Fruit fly (Drosophila melanogaster) whole organism, embryonic: Measurements from ENCODE around the gene CG5003.

ENCODE experiments used
- Ada2b ChIP-seq: fragments of 200-800 bp; sonication (Bioruptor generic); IDR thresholded peaks from 2 replicates; pipeline ENCODE4 v1.3.6; 2022; ENCODE audit warnings: missing biosample characterization, missing genetic modification characterization
- BtbVII ChIP-seq: fragments of 200-800 bp; sonication (Bioruptor generic); optimal IDR thresholded peaks from 3 replicates; lab custom pipeline; 2017; ENCODE audit warnings: missing biosample characterization, mild to moderate bottlenecking, missing genetic modification characterization
- CG10209 ChIP-seq: fragments of 200-800 bp; sonication (Bioruptor generic); optimal IDR thresholded peaks from 3 replicates; lab custom pipeline; 2017; ENCODE audit warnings: missing biosample characterization, mild to moderate bottlenecking, missing genetic modification characterization, missing genetic modification reagents
- CG10462 ChIP-seq: fragments of 200-800 bp; sonication (Bioruptor generic); optimal IDR thresholded peaks from 2 replicates; lab custom pipeline; 2016; ENCODE audit warnings: missing biosample characterization, missing genetic modification characterization
- CG11093 ChIP-seq: fragments of 200-800 bp; sonication (Bioruptor generic); IDR thresholded peaks from 3 replicates; pipeline ENCODE4 v1.3.6; 2022; ENCODE audit warnings: missing biosample characterization, missing genetic modification characterization
- CG12769 ChIP-seq: fragments of 200-800 bp; sonication (Bioruptor generic); optimal IDR thresholded peaks from 2 replicates; lab custom pipeline; 2019; ENCODE audit warnings: missing biosample characterization, mild to moderate bottlenecking, missing genetic modification characterization, moderate library complexity
- CG15514 ChIP-seq: fragments of 200-800 bp; sonication (Bioruptor generic); optimal IDR thresholded peaks from 3 replicates; lab custom pipeline; 2017; ENCODE audit warnings: missing biosample characterization, missing genetic modification characterization, mild to moderate bottlenecking, moderate library complexity, missing genetic modification reagents
- CG17328 ChIP-seq: fragments of 200-800 bp; sonication (Bioruptor generic); IDR thresholded peaks from 2 replicates; pipeline ENCODE4 v1.3.6; 2022; ENCODE audit warnings: missing biosample characterization, missing genetic modification characterization
- CG17612 ChIP-seq: fragments of 200-800 bp; sonication (Bioruptor generic); IDR thresholded peaks from 2 replicates; pipeline ENCODE4 v1.3.6; 2022; ENCODE audit warnings: missing biosample characterization, missing genetic modification characterization
- CG1792 ChIP-seq: fragments of 200-800 bp; sonication (Bioruptor generic); optimal IDR thresholded peaks from 2 replicates; lab custom pipeline; 2016; ENCODE audit warnings: missing biosample characterization, missing genetic modification characterization
- CG8281 ChIP-seq: fragments of 200-800 bp; sonication (Bioruptor generic); optimal IDR thresholded peaks from 2 replicates; lab custom pipeline; 2018; ENCODE audit warnings: missing biosample characterization, mild to moderate bottlenecking, missing genetic modification characterization, moderate library complexity
- CG8944 ChIP-seq: fragments of 200-800 bp; sonication (Bioruptor generic); optimal IDR thresholded peaks from 3 replicates; lab custom pipeline; 2016; ENCODE audit warnings: missing biosample characterization, missing genetic modification characterization
- CG9215 ChIP-seq: fragments of 200-800 bp; sonication (Bioruptor generic); IDR thresholded peaks from 2 replicates; pipeline ENCODE4 v1.3.6; 2022; ENCODE audit warnings: missing biosample characterization, missing genetic modification characterization
- CG9727 ChIP-seq: fragments of 200-800 bp; sonication (Bioruptor generic); optimal IDR thresholded peaks from 3 replicates; lab custom pipeline; 2017; ENCODE audit warnings: missing biosample characterization, mild to moderate bottlenecking, missing genetic modification characterization
- Dbx ChIP-seq: fragments of 200-800 bp; sonication (Bioruptor generic); IDR thresholded peaks from 3 replicates; pipeline ENCODE4 v1.3.6; 2022; ENCODE audit warnings: missing biosample characterization, missing genetic modification characterization
- Gug ChIP-seq: fragments of 200-800 bp; sonication (Bioruptor generic); IDR thresholded peaks from 4 replicates; pipeline ENCODE4 v1.3.6; 2022; ENCODE audit warnings: missing biosample characterization, missing genetic modification characterization
- HHEX ChIP-seq: fragments of 200-800 bp; sonication (Bioruptor generic); optimal IDR thresholded peaks from 3 replicates; lab custom pipeline; 2017; ENCODE audit warnings: missing biosample characterization, mild to moderate bottlenecking, missing genetic modification characterization, missing genetic modification reagents
- HLHmδ ChIP-seq: fragments of 200-800 bp; sonication (Bioruptor generic); optimal IDR thresholded peaks from 2 replicates; lab custom pipeline; 2018; ENCODE audit warnings: missing biosample characterization, mild to moderate bottlenecking, missing genetic modification characterization, moderate library complexity
- HmgD ChIP-seq: fragments of 200-800 bp; sonication (Bioruptor generic); optimal IDR thresholded peaks from 3 replicates; lab custom pipeline; 2016; ENCODE audit warnings: missing biosample characterization, missing genetic modification characterization
- Hmx ChIP-seq: fragments of 200-800 bp; sonication (Bioruptor generic); optimal IDR thresholded peaks from 2 replicates; lab custom pipeline; 2016; ENCODE audit warnings: missing biosample characterization, missing genetic modification characterization
- NC2β ChIP-seq: fragments of 200-800 bp; sonication (Bioruptor generic); optimal IDR thresholded peaks from 2 replicates; lab custom pipeline; 2016; ENCODE audit warnings: missing biosample characterization, missing genetic modification characterization
- Poxn ChIP-seq: fragments of 200-800 bp; sonication (Bioruptor generic); IDR thresholded peaks from 2 replicates; pipeline ENCODE4 v1.3.6; 2022; ENCODE audit warnings: missing biosample characterization, missing genetic modification characterization
- Ptx1 ChIP-seq: fragments of 200-800 bp; sonication (Bioruptor generic); IDR thresholded peaks from 2 replicates; pipeline ENCODE4 v1.3.6; 2022; ENCODE audit warnings: missing biosample characterization, missing genetic modification characterization
- Sin3A ChIP-seq: fragments of >200 bp; optimal IDR thresholded peaks from 2 replicates; lab custom pipeline; 2018
- Sox102F ChIP-seq: fragments of 200-800 bp; sonication (Bioruptor generic); optimal IDR thresholded peaks from 2 replicates; lab custom pipeline; 2018; ENCODE audit warnings: missing biosample characterization, mild to moderate bottlenecking, missing genetic modification characterization, moderate library complexity
- ara ChIP-seq: fragments of 200-800 bp; sonication (Bioruptor generic); IDR thresholded peaks from 2 replicates; pipeline ENCODE4 v1.3.6; 2022; ENCODE audit warnings: missing biosample characterization, missing genetic modification characterization
- cad ChIP-seq: fragments of >200 bp; optimal IDR thresholded peaks from 2 replicates; lab custom pipeline; 2017; ENCODE audit warnings: missing biosample characterization, missing genetic modification characterization
- cas ChIP-seq: fragments of 200-800 bp; sonication (Bioruptor generic); IDR thresholded peaks from 2 replicates; pipeline ENCODE4 v1.3.6; 2022; ENCODE audit warnings: missing biosample characterization, missing genetic modification characterization
- crp ChIP-seq, 2 experiments: fragments of 200-800 bp; sonication (Bioruptor generic); optimal IDR thresholded peaks; 2 replicates in 1 of 2; 3 replicates in 1 of 2; lab custom pipeline; 2017; ENCODE audit warnings: missing biosample characterization in 2 of 2, missing genetic modification characterization in 2 of 2, mild to moderate bottlenecking in 1 of 2, moderate library complexity in 1 of 2
- danr ChIP-seq: fragments of 200-800 bp; sonication (Bioruptor generic); IDR thresholded peaks from 2 replicates; pipeline ENCODE4 v1.3.6; 2022; ENCODE audit warnings: missing biosample characterization, missing genetic modification characterization
- eve ChIP-seq, 2 experiments: fragments of >200 bp; optimal IDR thresholded peaks; 2 replicates each; lab custom pipeline; 2017; ENCODE audit warnings: missing biosample characterization in 2 of 2, missing genetic modification characterization in 2 of 2
- ftz-f1 ChIP-seq: fragments of 200-800 bp; sonication (Bioruptor generic); optimal IDR thresholded peaks from 2 replicates; lab custom pipeline; 2016; ENCODE audit warnings: missing biosample characterization, missing genetic modification characterization
- gt ChIP-seq: fragments of 200-800 bp; sonication (Bioruptor generic); IDR thresholded peaks from 2 replicates; pipeline ENCODE4 v1.3.6; 2022; ENCODE audit warnings: missing biosample characterization, missing genetic modification characterization
- klu ChIP-seq: fragments of 200-800 bp; sonication (Bioruptor generic); IDR thresholded peaks from 2 replicates; pipeline ENCODE4 v1.3.6; 2022; ENCODE audit warnings: missing biosample characterization, missing genetic modification characterization
- maf-S ChIP-seq: fragments of 200-800 bp; sonication (Bioruptor generic); optimal IDR thresholded peaks from 2 replicates; lab custom pipeline; 2016; ENCODE audit warnings: missing biosample characterization, missing genetic modification characterization
- mld ChIP-seq: fragments of 200-800 bp; sonication (Bioruptor generic); IDR thresholded peaks from 3 replicates; pipeline ENCODE4 v1.3.6; 2022; ENCODE audit warnings: missing biosample characterization, missing genetic modification characterization; ENCODE audit not compliant: partially characterized antibody
- nmo ChIP-seq: fragments of 200-800 bp; sonication (Bioruptor generic); optimal IDR thresholded peaks from 2 replicates; lab custom pipeline; 2018; ENCODE audit warnings: missing biosample characterization, mild to moderate bottlenecking, missing genetic modification characterization, moderate library complexity
- pan ChIP-seq, 4 experiments: fragments of >200 bp in 3 of 4; fragments of 200-800 bp in 1 of 4; sonication (Bioruptor generic) in 1 of 4; optimal IDR thresholded peaks in 3 of 4; IDR thresholded peaks in 1 of 4; 2 replicates each; pipeline versions ENCODE4 v1.3.6 to Lab custom; 2017 to 2022; ENCODE audit warnings: missing biosample characterization in 2 of 4, missing genetic modification characterization in 2 of 4, mixed read lengths in 1 of 4
- pb ChIP-seq: fragments of 200-800 bp; sonication (Bioruptor generic); optimal IDR thresholded peaks from 3 replicates; lab custom pipeline; 2016; ENCODE audit warnings: missing biosample characterization, missing genetic modification characterization
- pfk ChIP-seq: fragments of 200-800 bp; sonication (Bioruptor generic); optimal IDR thresholded peaks from 2 replicates; lab custom pipeline; 2018; ENCODE audit warnings: missing biosample characterization, mild to moderate bottlenecking, missing genetic modification characterization, moderate library complexity
- sc ChIP-seq, 3 experiments: fragments of >200 bp in 2 of 3; fragments of 200-800 bp in 1 of 3; sonication (Bioruptor generic) in 1 of 3; optimal IDR thresholded peaks; 2 replicates in 2 of 3; 3 replicates in 1 of 3; lab custom pipeline; 2017; ENCODE audit warnings: mild to moderate bottlenecking in 1 of 3, missing biosample characterization in 1 of 3, missing genetic modification characterization in 1 of 3, missing genetic modification reagents in 1 of 3
- seq ChIP-seq: fragments of 200-800 bp; sonication (Bioruptor generic); IDR thresholded peaks from 2 replicates; pipeline ENCODE4 v1.3.6; 2022; ENCODE audit warnings: missing biosample characterization, missing genetic modification characterization
- sisA ChIP-seq: fragments of 200-800 bp; sonication (Bioruptor generic); IDR thresholded peaks from 2 replicates; pipeline ENCODE4 v1.3.6; 2022; ENCODE audit warnings: missing biosample characterization, missing genetic modification characterization
- so ChIP-seq: fragments of 200-800 bp; sonication (Bioruptor generic); IDR thresholded peaks from 3 replicates; pipeline ENCODE4 v1.3.6; 2022; ENCODE audit warnings: missing biosample characterization, missing genetic modification characterization
- tap ChIP-seq: fragments of 200-800 bp; optimal IDR thresholded peaks from 3 replicates; lab custom pipeline; 2019; ENCODE audit warnings: missing biosample characterization, mild to moderate bottlenecking, missing genetic modification characterization, moderate library complexity
- tin ChIP-seq: fragments of 200-800 bp; sonication (Bioruptor generic); optimal IDR thresholded peaks from 3 replicates; lab custom pipeline; 2016; ENCODE audit warnings: missing biosample characterization, missing genetic modification characterization
- trh ChIP-seq: fragments of 200-800 bp; sonication (Bioruptor generic); optimal IDR thresholded peaks from 2 replicates; lab custom pipeline; 2016; ENCODE audit warnings: missing biosample characterization, missing genetic modification characterization
- ttk ChIP-seq: fragments of 200-800 bp; sonication (Bioruptor generic); IDR thresholded peaks from 2 replicates; pipeline ENCODE4 v2.1.2; 2022; ENCODE audit warnings: missing biosample characterization, missing genetic modification characterization
- tup ChIP-seq: fragments of 200-800 bp; sonication (Bioruptor generic); optimal IDR thresholded peaks from 2 replicates; lab custom pipeline; 2016; ENCODE audit warnings: missing biosample characterization, mild to moderate bottlenecking, missing genetic modification characterization, moderate library complexity
- zen2 ChIP-seq: fragments of 200-800 bp; sonication (Bioruptor generic); IDR thresholded peaks from 3 replicates; pipeline ENCODE4 v1.3.6; 2022; ENCODE audit warnings: missing biosample characterization, missing genetic modification characterization; ENCODE audit not compliant: partially characterized antibody

The CG5003 gene

DNA sequence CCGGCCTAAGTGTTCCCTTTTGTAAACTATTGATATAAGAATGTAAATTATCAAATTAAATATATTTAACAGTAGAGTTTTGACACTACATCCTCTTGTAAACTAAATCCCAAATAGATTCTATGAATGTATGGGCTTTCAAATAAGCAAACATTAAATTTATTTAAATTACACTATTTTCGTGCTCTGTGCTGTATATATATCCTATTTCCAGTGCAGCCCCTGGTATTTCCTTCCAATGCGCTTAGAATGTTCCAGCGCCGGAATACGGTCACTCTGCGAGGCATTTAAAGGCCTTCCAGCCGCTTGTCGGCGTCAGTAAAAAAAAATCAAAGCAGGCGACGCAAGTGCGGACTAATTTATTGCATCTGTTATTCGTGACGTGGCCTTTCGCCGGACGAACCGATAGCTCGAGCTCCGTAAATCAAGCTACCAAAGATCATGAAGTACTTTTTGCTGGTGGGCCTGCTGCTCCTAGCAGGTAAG is 32.1 kb upstream of the CG5003 start, which contains the start of gene Gp93 (continued):
- TF ChIP-seq HmgD (peak; percentile 4), klu (GFP tag; lab: Robert Waterston, UW) (peak; percentile 19; the same call in 1 of the 2 replicates), sisA (GFP tag; lab: Robert Waterston, UW) (peak; percentile 53; the same call in 1 of the 2 replicates), ara (GFP tag; lab: Robert Waterston, UW) (peak; percentile 68), pb (no peak), eve (GFP tag; optimal IDR thresholded peaks at IDR 0.05; lab: Kevin White, UChicago) (no peak), Gug (GFP tag; lab: Robert Waterston, UW) (peak; percentile 35; the same call in 2 of the 4 replicates), Ptx1 (GFP tag; lab: Robert Waterston, UW) (peak; percentile 73; the same call in 1 of the 2 replicates), sc (optimal IDR thresholded peaks at IDR 0.05; lab: Kevin White, UChicago) (no peak), sc (GFP tag; optimal IDR thresholded peaks at IDR 0.05; lab: Kevin White, UChicago) (no peak), pfk (peak; percentile 26), seq (GFP tag; lab: Robert Waterston, UW) (peak; percentile 37; the same call in 1 of the 2 replicates), CG9727 (GFP tag; lab: Kevin White, UChicago) (peak; percentile 52), Sox102F (GFP tag; lab: Kevin White, UChicago) (no peak), Ada2b (GFP tag; lab: Robert Waterston, UW) (no peak; the same call in 1 of the 2 replicates), CG12769 (no peak), danr (GFP tag; lab: Robert Waterston, UW) (peak; percentile 48; the same call in 1 of the 2 replicates), CG1792 (GFP tag; lab: Kevin White, UChicago) (no peak), gt (GFP tag; lab: Robert Waterston, UW) (no peak), crp (GFP tag; optimal IDR thresholded peaks at IDR 0.05; lab: Kevin White, UChicago) (no peak), so (peak; percentile 44; the same call in 1 of the 3 replicates), CG17612 (peak; percentile 48; the same call in 1 of the 2 replicates), CG8944 (GFP tag; lab: Kevin White, UChicago) (no peak), CG10462 (GFP tag; lab: Kevin White, UChicago) (peak; percentile 53), HHEX (GFP tag; lab: Kevin White, UChicago) (peak; percentile 37), tup (no peak), zen2 (GFP tag; lab: Robert Waterston, UW) (no peak), Poxn (GFP tag; lab: Robert Waterston, UW) (no peak), Sin3A (lab: Kevin White, UChicago) (peak; percentile 37), CG9215 (GFP tag; lab: Robert Waterston, UW) (peak; percentile 62), Dbx (GFP tag; lab: Robert Waterston, UW) (peak; percentile 52; the same call in 1 of the 3 replicates), mld (GFP tag; lab: Robert Waterston, UW) (no peak), cad (no peak), NC2β (peak; percentile 41), CG8281 (no peak), maf-S (GFP tag; lab: Kevin White, UChicago) (no peak), CG15514 (GFP tag; lab: Kevin White, UChicago) (peak; percentile 13), tap (tag; lab: Kevin White, UChicago) (peak; percentile 50), trh (GFP tag; lab: Kevin White, UChicago) (no peak), ttk (GFP tag; lab: Robert Waterston, UW) (peak; percentile 55; the same call in 1 of the 2 replicates), CG10209 (GFP tag; lab: Kevin White, UChicago) (no peak), CG11093 (GFP tag; lab: Robert Waterston, UW) (no peak; the same call in 2 of the 3 replicates), ftz-f1 (GFP tag; lab: Kevin White, UChicago) (no peak), tin (peak; percentile 31), CG17328 (GFP tag; lab: Robert Waterston, UW) (peak; percentile 67; the same call in 1 of the 2 replicates), nmo (GFP tag; lab: Kevin White, UChicago) (peak; percentile 57), BtbVII (GFP tag; lab: Kevin White, UChicago) (no peak), HLHmδ (peak; percentile 46), pan (optimal IDR thresholded peaks at IDR 0.05; lab: Kevin White, UChicago) (no peak), pan (GFP tag; optimal IDR thresholded peaks at IDR 0.05 in 1 of 2, IDR thresholded peaks at IDR 0.05 in 1 of 2) (peak in 1 of 2 experiments; percentile 67), cas (GFP tag; lab: Robert Waterston, UW) (0 out of 2 replicates have a peak, but pooled peaks have one; percentile 6), Hmx (no peak)
